Fruit fly (Drosophila melanogaster) whole organism, embryonic: ENCODE results near the gene DIP1.
A peak's percentile ranks its signal among the peaks of the same experiment; 100 is the strongest.

Experiments
- CG1024 ChIP-seq: fragments of 200-800 bp; sonication (Bioruptor generic); IDR thresholded peaks from 2 replicates; pipeline ENCODE4 v1.3.6; 2022; ENCODE audit warnings: missing biosample characterization, missing genetic modification characterization
- CG1832 ChIP-seq: fragments of 200-800 bp; sonication (Bioruptor generic); optimal IDR thresholded peaks from 2 replicates; lab custom pipeline; 2017; ENCODE audit warnings: missing biosample characterization, mild to moderate bottlenecking, missing genetic modification characterization, inconsistent platforms
- CG4404 ChIP-seq: fragments of 200-800 bp; sonication (Bioruptor generic); IDR thresholded peaks from 2 replicates; pipeline ENCODE4 v1.3.6; 2022; ENCODE audit warnings: missing biosample characterization, missing genetic modification characterization
- Drgx ChIP-seq: fragments of 200-800 bp; sonication (Bioruptor generic); IDR thresholded peaks from 2 replicates; pipeline ENCODE4 v1.3.6; 2022; ENCODE audit warnings: missing biosample characterization, missing genetic modification characterization
- HHEX ChIP-seq: fragments of 200-800 bp; sonication (Bioruptor generic); optimal IDR thresholded peaks from 3 replicates; lab custom pipeline; 2017; ENCODE audit warnings: missing biosample characterization, mild to moderate bottlenecking, missing genetic modification characterization, missing genetic modification reagents
- Hand ChIP-seq: fragments of 200-800 bp; sonication (Bioruptor generic); optimal IDR thresholded peaks from 2 replicates; lab custom pipeline; 2017; ENCODE audit warnings: mild to moderate bottlenecking, missing biosample characterization, missing genetic modification reagents, missing genetic modification characterization
- crp ChIP-seq, 2 experiments: fragments of 200-800 bp; sonication (Bioruptor generic); optimal IDR thresholded peaks; 2 replicates in 1 of 2; 3 replicates in 1 of 2; lab custom pipeline; 2017; ENCODE audit warnings: missing biosample characterization in 2 of 2, missing genetic modification characterization in 2 of 2, mild to moderate bottlenecking in 1 of 2, moderate library complexity in 1 of 2
- sima ChIP-seq: fragments of 200-800 bp; sonication (Bioruptor generic); optimal IDR thresholded peaks from 2 replicates; lab custom pipeline; 2016; ENCODE audit warnings: missing biosample characterization, missing genetic modification characterization

- no peak for TF ChIP-seq Hand (GFP tag; lab: Kevin White, UChicago)
- no peak for TF ChIP-seq HHEX
- TF ChIP-seq sima: no peak
- peak; percentile 70 for TF ChIP-seq CG1024 (GFP tag; lab: Robert Waterston, UW)
- no peak for TF ChIP-seq crp (GFP tag; optimal IDR thresholded peaks at IDR 0.05; lab: Kevin White, UChicago)
- TF ChIP-seq Drgx (GFP tag; lab: Robert Waterston, UW): no peak
- TF ChIP-seq CG1832 (GFP tag; lab: Kevin White, UChicago): no peak
- no peak for TF ChIP-seq CG4404 (GFP tag; lab: Robert Waterston, UW)
Observed at dm6 chrX:21630160-21630738, 301 bp upstream of the DIP1 start.
